Worm (Caenorhabditis elegans) whole organism, L4/young adult: ENCODE measurements around the gene Y55F3BR.2.

Experiments
- W03F9.2 ChIP-seq: fragments of 150-350 bp; optimal IDR thresholded peaks from 2 replicates; lab custom pipeline; 2014; ENCODE audit warnings: missing biosample characterization, missing genetic modification characterization
- dao-5 ChIP-seq: sonication (generic microtip); optimal IDR thresholded peaks from 2 replicates; lab custom pipeline; 2016; ENCODE audit warnings: missing genotype, missing genetic modification characterization, moderate library complexity, missing compliant biosample characterization
- him-1 ChIP-seq: sonication (generic microtip); optimal IDR thresholded peaks from 2 replicates; lab custom pipeline; 2016; ENCODE audit warnings: missing genotype, missing genetic modification reagents, missing genetic modification characterization, missing compliant biosample characterization

The Y55F3BR.2 gene

ce11 chrIV:919690-920089 lies 61.0 kb downstream of the Y55F3BR.2 start, which contains the start of gene F58H7.5:
Gene F58H7.5 (plus strand): TSS chrIV:919990.
- TF ChIP-seq W03F9.2: no peak
- TF ChIP-seq dao-5 (tag; lab: Kevin White, UChicago): no peak
- no peak for TF ChIP-seq him-1
